Fruit fly (Drosophila melanogaster) whole organism: ENCODE measurements around the gene Max.

Source experiments
- CG8478 ChIP-seq: fragments of >200 bp; optimal IDR thresholded peaks from 2 replicates; lab custom pipeline; 2018; ENCODE audit warnings: inconsistent platforms
- Dll ChIP-seq: fragments of >200 bp; optimal IDR thresholded peaks from 2 replicates; lab custom pipeline; 2017
- EcR ChIP-seq, 2 experiments: fragments of >200 bp; optimal IDR thresholded peaks; 2 replicates each; lab custom pipeline; 2017; ENCODE audit warnings: missing biosample characterization in 2 of 2, missing genetic modification characterization in 2 of 2, missing genetic modification reagents in 2 of 2
- pan ChIP-seq: fragments of >200 bp; optimal IDR thresholded peaks from 2 replicates; lab custom pipeline; 2017
- psq ChIP-seq: fragments of >200 bp; optimal IDR thresholded peaks from 2 replicates; lab custom pipeline; 2017
- usp ChIP-seq: fragments of >200 bp; optimal IDR thresholded peaks from 2 replicates; lab custom pipeline; 2017; ENCODE audit warnings: missing biosample characterization, missing genetic modification characterization, mixed read lengths

Gene Max

DNA sequence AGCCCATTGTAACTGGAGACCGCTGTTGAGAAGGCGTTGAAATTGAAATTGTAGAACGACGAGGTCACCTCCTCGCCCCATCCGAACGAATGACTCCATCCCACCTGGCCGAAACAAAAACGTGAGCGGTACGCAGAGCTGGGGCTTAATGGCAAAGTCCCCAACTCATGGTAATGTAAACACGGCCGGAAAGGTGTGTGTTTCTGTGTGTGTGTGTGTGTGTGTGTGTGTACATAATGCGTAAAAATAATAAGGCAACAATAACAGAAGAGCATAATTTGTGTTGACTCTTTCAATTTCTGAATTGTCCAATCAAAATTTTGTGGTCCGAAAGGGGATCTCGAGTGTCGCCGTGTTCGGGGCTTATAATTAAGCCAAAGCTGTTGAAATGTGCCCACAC is 42.5 kb downstream of the Max start:
- TF ChIP-seq CG8478 (lab: Kevin White, UChicago) (no peak), EcR (GFP tag; optimal IDR thresholded peaks at IDR 0.05; lab: Kevin White, UChicago) (no peak), usp (no peak), pan (lab: Kevin White, UChicago) (no peak), Dll (no peak), psq (lab: Kevin White, UChicago) (no peak)

DNA sequence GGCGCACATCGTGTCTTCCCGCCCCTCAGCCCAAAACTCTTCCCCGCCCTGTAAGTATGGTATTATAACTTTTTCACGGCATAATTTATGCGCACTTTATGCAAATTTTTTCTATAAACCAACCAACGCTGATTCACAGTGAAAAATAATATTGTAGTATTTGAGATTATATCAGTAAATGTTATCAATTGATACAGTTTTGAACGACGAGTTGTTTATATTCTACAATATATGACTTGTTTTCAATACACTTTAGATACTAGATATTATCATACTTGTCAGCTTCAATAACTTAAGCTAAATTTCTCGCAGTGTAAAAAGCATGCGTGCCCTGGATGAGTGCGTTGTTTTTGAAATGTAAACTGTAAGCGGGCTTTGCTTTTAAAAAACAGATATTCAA is 47.6 kb downstream of the Max start:
- TF ChIP-seq CG8478 (lab: Kevin White, UChicago) (no peak), pan (lab: Kevin White, UChicago) (no peak), psq (lab: Kevin White, UChicago) (no peak), EcR (GFP tag; optimal IDR thresholded peaks at IDR 0.05; lab: Kevin White, UChicago) (no peak), Dll (no peak), usp (no peak)

DNA sequence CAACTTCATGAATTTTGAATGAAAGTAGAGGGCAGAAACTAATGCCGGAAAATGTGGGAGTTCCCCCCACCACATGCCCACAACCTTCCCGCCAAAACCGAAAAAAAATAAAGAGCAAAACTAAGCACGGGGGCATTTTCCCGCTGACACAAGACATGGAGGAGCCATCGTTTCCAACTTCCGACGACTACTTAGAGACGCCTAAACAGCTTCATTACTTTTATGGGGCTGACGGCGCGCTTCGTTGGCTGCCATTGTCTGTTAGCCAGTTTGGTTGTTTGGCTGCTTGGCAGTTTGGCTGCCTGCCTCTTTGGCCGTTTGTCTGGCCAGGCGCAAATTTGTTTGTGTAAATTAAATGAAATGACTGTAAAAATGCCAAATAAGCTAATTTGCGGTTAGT is 49.8 kb downstream of the Max start:
- no peak for TF ChIP-seq psq (lab: Kevin White, UChicago)
- TF ChIP-seq EcR (GFP tag; optimal IDR thresholded peaks at IDR 0.05; lab: Kevin White, UChicago), result no peak
- no peak for TF ChIP-seq Dll
- no peak for TF ChIP-seq pan (lab: Kevin White, UChicago)
- no peak for TF ChIP-seq CG8478 (lab: Kevin White, UChicago)
- no peak for TF ChIP-seq usp
